Fruit fly (Drosophila melanogaster): ENCODE measurements around the gene Ravus.

DNA sequence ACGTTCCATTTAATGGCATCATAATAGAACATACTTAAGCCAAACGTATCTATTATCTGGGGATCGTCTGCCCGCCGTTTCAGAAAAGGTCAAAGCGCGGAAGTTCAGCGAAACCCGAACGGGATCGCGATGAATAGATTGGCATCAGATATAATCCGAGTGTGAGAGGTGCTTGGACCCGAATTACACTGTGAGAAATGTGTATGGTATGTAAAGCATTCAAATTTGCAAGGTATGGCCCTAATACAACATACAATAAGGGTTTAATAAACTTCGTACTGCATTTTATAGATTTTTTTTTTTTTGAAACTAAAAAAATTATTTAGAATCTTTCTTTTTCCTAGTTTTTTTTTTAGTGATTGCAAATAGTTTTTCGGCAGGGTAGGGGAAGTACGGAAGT is 45.1 kb downstream of the Ravus start:
- TF ChIP-seq CG13424 (tag; optimal IDR thresholded peaks at IDR 0.05): no peak
- TF ChIP-seq Jarid2 (GFP tag; optimal IDR thresholded peaks at IDR 0.05): no peak
- no peak for TF ChIP-seq HLH3B (GFP tag; IDR thresholded peaks at IDR 0.05)
- TF ChIP-seq CG15269 (tag; optimal IDR thresholded peaks at IDR 0.05): peak; percentile 12
- no peak for TF ChIP-seq bigmax (GFP tag; optimal IDR thresholded peaks at IDR 0.05)
- no peak for TF ChIP-seq psq (GFP tag; optimal IDR thresholded peaks at IDR 0.05)
- no peak for TF ChIP-seq pzg (GFP tag; optimal IDR thresholded peaks at IDR 0.05)
- no peak for TF ChIP-seq YL-1 (GFP tag; optimal IDR thresholded peaks at IDR 0.05)
- TF ChIP-seq CG13296 (GFP tag; optimal IDR thresholded peaks at IDR 0.05): no peak
- no peak for TF ChIP-seq CG6254 (GFP tag; optimal IDR thresholded peaks at IDR 0.05)
